Fruit fly (Drosophila melanogaster) whole organism, prepupa: ENCODE measurements around the gene Jon99Ciii.

Experiments
- Blimp-1 ChIP-seq: fragments of 200-800 bp; sonication (Bioruptor generic); optimal IDR thresholded peaks from 3 replicates; lab custom pipeline; 2017; ENCODE audit warnings: missing biosample characterization, missing genetic modification characterization, mild to moderate bottlenecking, moderate library complexity, missing genetic modification reagents
- CG10631 ChIP-seq: fragments of 200-800 bp; sonication (Bioruptor generic); optimal IDR thresholded peaks from 2 replicates; lab custom pipeline; 2016; ENCODE audit warnings: missing biosample characterization, missing genetic modification characterization
- CG10669 ChIP-seq: fragments of 200-800 bp; sonication (Bioruptor generic); optimal IDR thresholded peaks from 3 replicates; lab custom pipeline; 2018; ENCODE audit warnings: missing biosample characterization, mild to moderate bottlenecking, missing genetic modification characterization, moderate library complexity
- CG11294 ChIP-seq: fragments of 200-800 bp; sonication (Bioruptor generic); IDR thresholded peaks from 2 replicates; pipeline ENCODE4 v1.3.6; 2022; ENCODE audit warnings: missing biosample characterization, missing genetic modification characterization
- CG11902 ChIP-seq: fragments of 200-800 bp; sonication (Bioruptor generic); optimal IDR thresholded peaks from 3 replicates; lab custom pipeline; 2016; ENCODE audit warnings: missing biosample characterization, missing genetic modification characterization
- CG15336 ChIP-seq: fragments of 200-800 bp; sonication (Bioruptor generic); IDR thresholded peaks from 2 replicates; pipeline ENCODE4 v1.3.6; 2022; ENCODE audit warnings: missing biosample characterization, missing genetic modification characterization
- CG16779 ChIP-seq: fragments of 200-800 bp; sonication (Bioruptor generic); optimal IDR thresholded peaks from 3 replicates; lab custom pipeline; 2017; ENCODE audit warnings: missing biosample characterization, mild to moderate bottlenecking, missing genetic modification characterization
- CG32006 ChIP-seq: fragments of 200-800 bp; sonication (Bioruptor generic); optimal IDR thresholded peaks from 3 replicates; lab custom pipeline; 2017; ENCODE audit warnings: missing biosample characterization, mild to moderate bottlenecking, missing genetic modification characterization
- CG34406 ChIP-seq: fragments of 200-800 bp; sonication (Bioruptor generic); optimal IDR thresholded peaks from 3 replicates; lab custom pipeline; 2016; ENCODE audit warnings: missing biosample characterization, missing genetic modification characterization
- CG3919 ChIP-seq: fragments of 200-800 bp; sonication (Bioruptor generic); optimal IDR thresholded peaks from 3 replicates; lab custom pipeline; 2016; ENCODE audit warnings: missing biosample characterization, missing genetic modification characterization
- CG4318 ChIP-seq: fragments of 200-800 bp; sonication (Bioruptor generic); optimal IDR thresholded peaks from 3 replicates; lab custom pipeline; 2017; ENCODE audit warnings: missing biosample characterization, mild to moderate bottlenecking, missing genetic modification characterization
- CG6163 ChIP-seq: fragments of 200-800 bp; sonication (Bioruptor generic); IDR thresholded peaks from 3 replicates; pipeline ENCODE4 v1.3.6; 2022; ENCODE audit warnings: missing biosample characterization, missing genetic modification characterization
- CG6276 ChIP-seq: fragments of 200-800 bp; sonication (Bioruptor generic); optimal IDR thresholded peaks from 2 replicates; lab custom pipeline; 2017; ENCODE audit warnings: missing biosample characterization, mild to moderate bottlenecking, missing genetic modification characterization
- CG6854 ChIP-seq: fragments of 200-800 bp; sonication (Bioruptor generic); optimal IDR thresholded peaks from 2 replicates; lab custom pipeline; 2017; ENCODE audit warnings: missing biosample characterization, mild to moderate bottlenecking, missing genetic modification characterization
- CG8119 ChIP-seq: fragments of 200-800 bp; sonication (Bioruptor generic); IDR thresholded peaks from 3 replicates; pipeline ENCODE4 v1.3.6; 2022; ENCODE audit warnings: missing biosample characterization, missing genetic modification characterization
- CG8319 ChIP-seq: fragments of 200-800 bp; sonication (Bioruptor generic); optimal IDR thresholded peaks from 3 replicates; lab custom pipeline; 2016; ENCODE audit warnings: missing biosample characterization, missing genetic modification characterization
- CG9139 ChIP-seq: fragments of 200-800 bp; sonication (Bioruptor generic); optimal IDR thresholded peaks from 3 replicates; lab custom pipeline; 2017; ENCODE audit warnings: missing biosample characterization, mild to moderate bottlenecking, missing genetic modification characterization
- Eip75B ChIP-seq: fragments of 200-800 bp; sonication (Bioruptor generic); optimal IDR thresholded peaks from 3 replicates; lab custom pipeline; 2016; ENCODE audit warnings: missing biosample characterization, missing genetic modification characterization
- Eip78C ChIP-seq: fragments of 200-800 bp; sonication (Bioruptor generic); peaks from one replicate; lab custom pipeline; 2016; ENCODE audit warnings: missing biosample characterization, missing genetic modification characterization
- Eip93F ChIP-seq: fragments of 200-800 bp; sonication (Bioruptor generic); optimal IDR thresholded peaks from 2 replicates; lab custom pipeline; 2016; ENCODE audit warnings: missing biosample characterization, mild to moderate bottlenecking, missing genetic modification characterization
- Ets21C ChIP-seq: fragments of 200-800 bp; sonication (Bioruptor generic); optimal IDR thresholded peaks from 3 replicates; lab custom pipeline; 2016; ENCODE audit warnings: missing biosample characterization, missing genetic modification characterization
- Ets96B ChIP-seq: fragments of 200-800 bp; optimal IDR thresholded peaks from 2 replicates; lab custom pipeline; 2019; ENCODE audit warnings: missing biosample characterization, mild to moderate bottlenecking, missing genetic modification characterization, moderate library complexity
- Gug ChIP-seq: fragments of 200-800 bp; sonication (Bioruptor generic); IDR thresholded peaks from 2 replicates; pipeline ENCODE4 v1.3.6; 2022; ENCODE audit warnings: missing biosample characterization, missing genetic modification characterization
- Hr38 ChIP-seq: sonication (Bioruptor generic); optimal IDR thresholded peaks from 2 replicates; lab custom pipeline; 2016; ENCODE audit warnings: missing biosample characterization, missing genetic modification characterization
- Hr39 ChIP-seq: fragments of 200-800 bp; sonication (Bioruptor generic); optimal IDR thresholded peaks from 2 replicates; lab custom pipeline; 2016; ENCODE audit warnings: missing biosample characterization, missing genetic modification characterization
- Hr4 ChIP-seq: fragments of 200-800 bp; sonication (Bioruptor generic); optimal IDR thresholded peaks from 3 replicates; lab custom pipeline; 2016; ENCODE audit warnings: missing biosample characterization, missing genetic modification characterization
- Lpt ChIP-seq: fragments of 200-800 bp; sonication (Bioruptor generic); optimal IDR thresholded peaks from 3 replicates; lab custom pipeline; 2016; ENCODE audit warnings: missing biosample characterization, missing genetic modification characterization
- Met ChIP-seq: fragments of 200-800 bp; sonication (Bioruptor generic); optimal IDR thresholded peaks from 3 replicates; lab custom pipeline; 2016; ENCODE audit warnings: missing biosample characterization, missing genetic modification characterization
- OdsH ChIP-seq: fragments of 200-800 bp; sonication (Bioruptor generic); optimal IDR thresholded peaks from 3 replicates; lab custom pipeline; 2016; ENCODE audit warnings: missing biosample characterization, missing genetic modification characterization
- Smox ChIP-seq: fragments of 200-800 bp; sonication (Bioruptor generic); optimal IDR thresholded peaks from 3 replicates; lab custom pipeline; 2016; ENCODE audit warnings: missing biosample characterization, missing genetic modification characterization
- Sox102F ChIP-seq: fragments of 200-800 bp; sonication (Bioruptor generic); optimal IDR thresholded peaks from 2 replicates; lab custom pipeline; 2016; ENCODE audit warnings: missing biosample characterization, mild to moderate bottlenecking, missing genetic modification characterization
- Sox14 ChIP-seq: fragments of 200-800 bp; sonication (Bioruptor generic); optimal IDR thresholded peaks from 3 replicates; lab custom pipeline; 2016; ENCODE audit warnings: missing biosample characterization, missing genetic modification characterization
- Sox15 ChIP-seq: fragments of 200-800 bp; sonication (Bioruptor generic); optimal IDR thresholded peaks from 3 replicates; lab custom pipeline; 2016; ENCODE audit warnings: missing biosample characterization, missing genetic modification characterization
- achi ChIP-seq: fragments of 200-800 bp; sonication (Bioruptor generic); optimal IDR thresholded peaks from 3 replicates; lab custom pipeline; 2016; ENCODE audit warnings: missing biosample characterization, missing genetic modification characterization
- cyc ChIP-seq: fragments of 200-800 bp; sonication (Bioruptor generic); optimal IDR thresholded peaks from 3 replicates; lab custom pipeline; 2016; ENCODE audit warnings: missing biosample characterization, missing genetic modification characterization
- dsx ChIP-seq: fragments of 200-800 bp; optimal IDR thresholded peaks from 3 replicates; lab custom pipeline; 2019; ENCODE audit warnings: missing biosample characterization, mild to moderate bottlenecking, missing genetic modification characterization, moderate library complexity; ENCODE audit not compliant: poor library complexity, severe bottlenecking
- eg ChIP-seq: fragments of 200-800 bp; sonication (Bioruptor generic); IDR thresholded peaks from 3 replicates; pipeline ENCODE4 v1.3.6; 2022; ENCODE audit warnings: missing biosample characterization, missing genetic modification characterization
- fd85E ChIP-seq: fragments of 200-800 bp; sonication (Bioruptor generic); optimal IDR thresholded peaks from 3 replicates; lab custom pipeline; 2016; ENCODE audit warnings: missing biosample characterization, missing genetic modification characterization
- fkh ChIP-seq: fragments of 200-800 bp; sonication (Bioruptor generic); optimal IDR thresholded peaks from 3 replicates; lab custom pipeline; 2017; ENCODE audit warnings: missing biosample characterization, mild to moderate bottlenecking, missing genetic modification characterization, moderate library complexity
- lz ChIP-seq: fragments of 200-800 bp; sonication (Bioruptor generic); optimal IDR thresholded peaks from 3 replicates; lab custom pipeline; 2016; ENCODE audit warnings: missing biosample characterization, missing genetic modification characterization
- net ChIP-seq: fragments of 200-800 bp; sonication (Bioruptor generic); optimal IDR thresholded peaks from 3 replicates; lab custom pipeline; 2016; ENCODE audit warnings: missing biosample characterization, missing genetic modification characterization
- pdm3 ChIP-seq: fragments of 200-800 bp; sonication (Bioruptor generic); optimal IDR thresholded peaks from 3 replicates; lab custom pipeline; 2016; ENCODE audit warnings: missing biosample characterization, missing genetic modification characterization
- salr ChIP-seq, 2 experiments: fragments of 200-800 bp; sonication (Bioruptor generic); optimal IDR thresholded peaks; 3 replicates each; lab custom pipeline; 2016 to 2018; ENCODE audit warnings: missing biosample characterization in 2 of 2, missing genetic modification characterization in 2 of 2, mild to moderate bottlenecking in 1 of 2
- spab ChIP-seq: fragments of 200-800 bp; sonication (Bioruptor generic); optimal IDR thresholded peaks from 2 replicates; lab custom pipeline; 2017; ENCODE audit warnings: missing biosample characterization, mild to moderate bottlenecking, missing genetic modification characterization, missing genetic modification reagents
- vri ChIP-seq: fragments of 200-800 bp; sonication (Bioruptor generic); optimal IDR thresholded peaks from 3 replicates; lab custom pipeline; 2016; ENCODE audit warnings: missing biosample characterization, mild to moderate bottlenecking, missing genetic modification characterization

Jon99Ciii gene

DNA sequence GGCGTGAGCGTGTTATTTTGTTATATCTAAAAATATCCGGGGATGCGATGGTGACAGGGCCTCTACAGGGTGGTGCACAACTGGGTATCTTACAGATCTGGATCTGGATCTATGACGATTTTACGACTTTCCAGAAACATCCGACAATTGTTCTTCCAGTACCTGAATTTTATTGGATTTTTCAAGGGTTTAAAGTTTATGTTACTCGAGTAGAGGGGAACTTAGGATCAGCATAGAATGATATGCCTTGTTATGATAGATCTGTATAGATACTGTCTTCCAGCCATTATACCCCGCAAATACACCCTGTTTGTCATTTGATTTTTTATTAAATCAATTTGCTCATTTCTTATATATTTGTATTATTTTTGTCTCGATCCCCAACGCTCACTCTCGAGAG is 27.6 kb upstream of the Jon99Ciii start:
- peak; percentile 81 for TF ChIP-seq CG15336 (GFP tag; lab: Robert Waterston, UW)
- TF ChIP-seq CG9139 (GFP tag; lab: Kevin White, UChicago), result no peak
- TF ChIP-seq CG8119 (GFP tag; lab: Robert Waterston, UW), result peak; percentile 83
- TF ChIP-seq CG3919, result peak; percentile 26
- TF ChIP-seq salr (GFP tag; optimal IDR thresholded peaks at IDR 0.05; lab: Kevin White, UChicago), result peak in 1 of 2 experiments; percentile 25
- peak; percentile 72 for TF ChIP-seq CG11294
- TF ChIP-seq Sox14 (GFP tag; lab: Kevin White, UChicago), result no peak
- TF ChIP-seq CG8319, result no peak
- TF ChIP-seq Eip78C (GFP tag; lab: Kevin White, UChicago), result peak; percentile 73
- no peak for TF ChIP-seq Sox15
- TF ChIP-seq Ets21C (GFP tag; lab: Kevin White, UChicago), result no peak
- TF ChIP-seq CG11902 (GFP tag; lab: Kevin White, UChicago), result no peak
- peak; percentile 46 for TF ChIP-seq achi (GFP tag; lab: Kevin White, UChicago)
- TF ChIP-seq Hr38 (GFP tag; lab: Kevin White, UChicago), result no peak
- TF ChIP-seq CG6276 (GFP tag; lab: Kevin White, UChicago), result peak; percentile 56
- peak; percentile 79 for TF ChIP-seq Hr4
- TF ChIP-seq dsx, result no peak
- TF ChIP-seq Blimp-1 (GFP tag; lab: Kevin White, UChicago), result no peak
- TF ChIP-seq CG6854 (GFP tag; lab: Kevin White, UChicago), result no peak
- peak; percentile 34; the same call in 2 of the 3 replicates for TF ChIP-seq CG6163 (GFP tag; lab: Robert Waterston, UW)
- no peak for TF ChIP-seq spab (GFP tag; lab: Kevin White, UChicago)
- TF ChIP-seq OdsH, result peak; percentile 30
- no peak for TF ChIP-seq Hr39
- TF ChIP-seq Gug (GFP tag; lab: Robert Waterston, UW), result peak; percentile 80
- peak; percentile 21 for TF ChIP-seq CG10631 (GFP tag; lab: Kevin White, UChicago)
- TF ChIP-seq cyc (GFP tag; lab: Kevin White, UChicago), result no peak
- peak; percentile 22 for TF ChIP-seq CG4318 (GFP tag; lab: Kevin White, UChicago)
- TF ChIP-seq Sox102F (GFP tag; lab: Kevin White, UChicago), result no peak
- peak; percentile 60 for TF ChIP-seq CG32006
- TF ChIP-seq Ets96B (tag; lab: Kevin White, UChicago), result no peak
- TF ChIP-seq net (GFP tag; lab: Kevin White, UChicago), result no peak
- TF ChIP-seq pdm3 (GFP tag; lab: Kevin White, UChicago), result peak; percentile 19
- TF ChIP-seq Eip75B (GFP tag; lab: Kevin White, UChicago), result no peak
- no peak for TF ChIP-seq CG34406 (GFP tag; lab: Kevin White, UChicago)
- no peak for TF ChIP-seq CG16779 (tag; lab: Kevin White, UChicago)
- TF ChIP-seq fkh (GFP tag; lab: Kevin White, UChicago), result no peak
- no peak for TF ChIP-seq Lpt (GFP tag; lab: Kevin White, UChicago)
- TF ChIP-seq Met, result no peak
- TF ChIP-seq eg (GFP tag; lab: Robert Waterston, UW), result peak; percentile 78
- no peak for TF ChIP-seq CG10669 (GFP tag; lab: Kevin White, UChicago)
- no peak for TF ChIP-seq Eip93F (GFP tag; lab: Kevin White, UChicago)
- TF ChIP-seq vri (GFP tag; lab: Kevin White, UChicago), result no peak
- no peak for TF ChIP-seq Smox (GFP tag; lab: Kevin White, UChicago)

DNA sequence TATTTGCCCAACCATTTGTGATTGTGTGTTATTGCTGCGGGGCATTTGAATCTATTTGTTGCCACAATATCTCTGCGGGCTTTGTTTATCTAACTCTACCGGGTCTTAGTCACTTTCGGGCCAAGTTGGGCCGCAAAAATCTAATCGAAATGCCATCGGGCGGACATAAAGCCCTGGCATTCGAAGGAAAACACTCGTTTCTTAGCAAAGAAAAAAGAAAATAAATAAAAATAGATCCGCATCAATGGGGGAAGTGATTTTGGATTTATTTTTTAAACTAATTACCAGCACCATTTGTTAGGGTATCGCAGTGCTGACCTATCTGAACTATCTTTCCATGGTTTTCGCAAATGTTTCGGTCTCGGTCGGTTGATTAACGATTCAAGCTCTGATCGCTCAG is 23.4 kb upstream of the Jon99Ciii start:
- TF ChIP-seq fd85E (GFP tag; lab: Kevin White, UChicago) (no peak), CG8119 (GFP tag; lab: Robert Waterston, UW) (peak; percentile 54; the same call in 1 of the 3 replicates), CG6276 (GFP tag; lab: Kevin White, UChicago) (peak; percentile 20), eg (GFP tag; lab: Robert Waterston, UW) (peak; percentile 31; the same call in 1 of the 3 replicates), lz (GFP tag; lab: Kevin White, UChicago) (no peak), Hr4 (peak; percentile 46), CG15336 (GFP tag; lab: Robert Waterston, UW) (peak; percentile 59), CG32006 (peak; percentile 46), CG4318 (GFP tag; lab: Kevin White, UChicago) (no peak), CG11294 (peak; percentile 45)
